Worm (Caenorhabditis elegans) whole organism, L4 larva: Measurements from ENCODE around the gene H39E20.1.
"Not testable (repeated sequence)": the region's sequence is repeated elsewhere in the genome, so short reads cannot be mapped to it uniquely, and the experiment has no call there.

Experiments used
- F49E8.2 ChIP-seq: sonication (generic microtip); optimal IDR thresholded peaks from 2 replicates; lab custom pipeline; 2016; ENCODE audit warnings: missing compliant biosample characterization, mild to moderate bottlenecking, missing genetic modification characterization, borderline replicate concordance
- cey-2 ChIP-seq: sonication (generic microtip); optimal IDR thresholded peaks from 3 replicates; lab custom pipeline; 2017; ENCODE audit warnings: missing genetic modification characterization, mild to moderate bottlenecking, missing compliant biosample characterization, antibody characterized with exemption, borderline replicate concordance; ENCODE audit not compliant: insufficient read depth
- lsy-2 ChIP-seq, 2 experiments: fragments of 150-350 bp in 1 of 2; sonication (generic microtip) in 1 of 2; optimal IDR thresholded peaks; 2 replicates each; lab custom pipeline; 2014 to 2017; ENCODE audit warnings: missing biosample characterization in 2 of 2, missing genetic modification characterization in 2 of 2
- mdl-1 ChIP-seq, 2 experiments: fragments of 150-350 bp in 1 of 2; sonication (generic microtip) in 1 of 2; optimal IDR thresholded peaks; 2 replicates each; lab custom pipeline; 2014 to 2017; ENCODE audit warnings: missing biosample characterization in 2 of 2, missing genetic modification characterization in 2 of 2
- mxl-3 ChIP-seq: fragments of 200-800 bp; sonication (Bioruptor generic); optimal IDR thresholded peaks from 2 replicates; lab custom pipeline; 2018; ENCODE audit warnings: mild to moderate bottlenecking, missing genetic modification characterization, missing compliant biosample characterization
- nhr-102 ChIP-seq: sonication (generic microtip); optimal IDR thresholded peaks from 2 replicates; lab custom pipeline; 2016; ENCODE audit warnings: mild to moderate bottlenecking, missing genetic modification characterization, moderate library complexity, missing compliant biosample characterization
- nhr-111 ChIP-seq: fragments of 200-800 bp; sonication (Bioruptor generic); optimal IDR thresholded peaks from 2 replicates; lab custom pipeline; 2018; ENCODE audit warnings: mild to moderate bottlenecking, missing genetic modification characterization, missing compliant biosample characterization
- nhr-42 ChIP-seq: fragments of 200-800 bp; sonication (Bioruptor generic); IDR thresholded peaks from 2 replicates; pipeline ENCODE4 v1.3.6; 2022; ENCODE audit warnings: missing genetic modification characterization, missing compliant biosample characterization
- pqm-1 ChIP-seq: sonication (generic microtip); optimal IDR thresholded peaks from 2 replicates; lab custom pipeline; 2017; ENCODE audit warnings: missing biosample characterization, missing genetic modification characterization
- snpc-4 ChIP-seq: fragments of 150-350 bp; optimal IDR thresholded peaks from 2 replicates; lab custom pipeline; 2014; ENCODE audit warnings: missing biosample characterization, missing genetic modification characterization
- spr-1 ChIP-seq: sonication (generic microtip); optimal IDR thresholded peaks from 2 replicates; lab custom pipeline; 2016; ENCODE audit warnings: mild to moderate bottlenecking, missing genetic modification characterization, missing compliant biosample characterization
- vab-7 ChIP-seq: fragments of 200-800 bp; sonication (Bioruptor generic); IDR thresholded peaks from 2 replicates; pipeline ENCODE4 v1.3.6; 2022; ENCODE audit warnings: missing genetic modification reagents, missing genetic modification characterization, missing compliant biosample characterization
- ztf-11 ChIP-seq: fragments of 150-350 bp; optimal IDR thresholded peaks from 2 replicates; lab custom pipeline; 2014; ENCODE audit warnings: missing biosample characterization, missing genetic modification characterization

DNA sequence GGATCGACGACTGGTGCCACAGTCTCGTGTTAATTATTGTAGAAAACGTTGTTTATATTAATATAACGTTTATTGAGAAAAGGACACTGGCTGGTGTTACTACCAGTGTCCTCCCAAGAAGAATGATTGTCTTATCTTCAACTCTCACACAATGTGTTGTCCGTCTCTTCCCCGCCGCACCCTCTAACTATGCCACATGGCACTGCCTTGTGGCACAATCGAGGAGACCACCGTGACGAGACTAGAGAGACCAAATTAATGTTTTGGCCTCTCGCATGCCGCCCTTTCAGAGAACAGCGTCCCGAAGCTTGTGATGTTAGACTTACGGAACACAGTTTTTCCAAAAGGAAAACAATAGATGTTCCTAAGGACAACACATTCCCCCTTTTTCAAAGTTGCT is 24.8 kb upstream of the H39E20.1 start:
- TF ChIP-seq cey-2 (tag; lab: Kevin White, UChicago); ztf-11 (tag; lab: Kevin White, UChicago); nhr-111; nhr-102 (tag; lab: Kevin White, UChicago); mdl-1 (tag; optimal IDR thresholded peaks at IDR 0.05; lab: Kevin White, UChicago); pqm-1 (tag; lab: Kevin White, UChicago); vab-7; lsy-2 (tag; optimal IDR thresholded peaks at IDR 0.05; lab: Kevin White, UChicago); F49E8.2 (tag; lab: Kevin White, UChicago); nhr-42 (GFP tag; lab: Robert Waterston, UW); snpc-4 (tag; lab: Kevin White, UChicago); spr-1 (tag; lab: Kevin White, UChicago): not testable (repeated sequence)
- peak; percentile 49 for TF ChIP-seq mxl-3
